Fruit fly (Drosophila melanogaster) whole organism, embryonic: ENCODE data around the gene mTTF.

Source experiments
- CG10543 ChIP-seq: fragments of 200-800 bp; sonication (Bioruptor generic); optimal IDR thresholded peaks from 3 replicates; lab custom pipeline; 2017; ENCODE audit warnings: missing biosample characterization, mild to moderate bottlenecking, missing genetic modification characterization, moderate library complexity
- CG10565 ChIP-seq: fragments of 200-800 bp; sonication (Bioruptor generic); optimal IDR thresholded peaks from 3 replicates; lab custom pipeline; 2016; ENCODE audit warnings: missing biosample characterization, mild to moderate bottlenecking, missing genetic modification characterization
- CG3281 ChIP-seq: fragments of 200-800 bp; sonication (Bioruptor generic); optimal IDR thresholded peaks from 3 replicates; lab custom pipeline; 2017; ENCODE audit warnings: missing biosample characterization, mild to moderate bottlenecking, missing genetic modification characterization
- CG42726 ChIP-seq: fragments of 200-800 bp; sonication (Bioruptor generic); IDR thresholded peaks from 2 replicates; pipeline ENCODE4 v1.3.6; 2022; ENCODE audit warnings: missing biosample characterization, missing genetic modification characterization; ENCODE audit not compliant: partially characterized antibody
- CG4617 ChIP-seq: fragments of 200-800 bp; sonication (Bioruptor generic); optimal IDR thresholded peaks from 3 replicates; lab custom pipeline; 2016; ENCODE audit warnings: missing biosample characterization, missing genetic modification characterization, borderline replicate concordance
- CG7357 ChIP-seq: fragments of 200-800 bp; sonication (Bioruptor generic); IDR thresholded peaks from 3 replicates; pipeline ENCODE4 v1.3.6; 2022; ENCODE audit warnings: missing biosample characterization, missing genetic modification characterization
- CTCF ChIP-seq: fragments of 200-800 bp; sonication (Bioruptor generic); optimal IDR thresholded peaks from 2 replicates; lab custom pipeline; 2017; ENCODE audit warnings: missing biosample characterization, mild to moderate bottlenecking, missing genetic modification characterization, moderate library complexity
- ERR ChIP-seq: fragments of 200-800 bp; sonication (Bioruptor generic); optimal IDR thresholded peaks from 2 replicates; lab custom pipeline; 2016; ENCODE audit warnings: missing biosample characterization, missing genetic modification characterization
- Lpt ChIP-seq: fragments of >200 bp; optimal IDR thresholded peaks from 2 replicates; lab custom pipeline; 2018; ENCODE audit warnings: missing biosample characterization, missing genetic modification characterization
- Sin3A ChIP-seq: fragments of >200 bp; optimal IDR thresholded peaks from 2 replicates; lab custom pipeline; 2018
- dm ChIP-seq: fragments of 200-800 bp; sonication (Bioruptor generic); optimal IDR thresholded peaks from 3 replicates; lab custom pipeline; 2016; ENCODE audit warnings: missing biosample characterization, missing genetic modification characterization
- jigr1 ChIP-seq: fragments of 200-800 bp; sonication (Bioruptor generic); IDR thresholded peaks from 3 replicates; pipeline ENCODE4 v1.3.6; 2022; ENCODE audit warnings: missing biosample characterization, missing genetic modification characterization
- oc ChIP-seq: fragments of 200-800 bp; sonication (Bioruptor generic); optimal IDR thresholded peaks from 2 replicates; lab custom pipeline; 2018; ENCODE audit warnings: missing biosample characterization, mild to moderate bottlenecking, missing genetic modification characterization, moderate library complexity

- no peak for TF ChIP-seq CG10565 (GFP tag; lab: Kevin White, UChicago)
- TF ChIP-seq CG10543 = no peak
- no peak for TF ChIP-seq dm
- no peak for TF ChIP-seq ERR (GFP tag; lab: Kevin White, UChicago)
- TF ChIP-seq CG42726 (GFP tag; lab: Robert Waterston, UW) = no peak
- no peak for TF ChIP-seq CG3281 (GFP tag; lab: Kevin White, UChicago)
- TF ChIP-seq CG7357 = no peak
- no peak for TF ChIP-seq Sin3A
- no peak for TF ChIP-seq oc
- no peak for TF ChIP-seq jigr1 (GFP tag; lab: Robert Waterston, UW)
- no peak for TF ChIP-seq CG4617 (GFP tag; lab: Kevin White, UChicago)
- TF ChIP-seq CTCF (GFP tag; lab: Kevin White, UChicago) = no peak
- TF ChIP-seq Lpt (GFP tag; lab: Kevin White, UChicago) = no peak
Measured at dm6 chr2L:14381072-14381471, 32.5 kb upstream of the mTTF start, which contains the start of gene ppk.
